Fruit fly (Drosophila melanogaster): ENCODE results near the gene MME1.

Gene MME1

DNA sequence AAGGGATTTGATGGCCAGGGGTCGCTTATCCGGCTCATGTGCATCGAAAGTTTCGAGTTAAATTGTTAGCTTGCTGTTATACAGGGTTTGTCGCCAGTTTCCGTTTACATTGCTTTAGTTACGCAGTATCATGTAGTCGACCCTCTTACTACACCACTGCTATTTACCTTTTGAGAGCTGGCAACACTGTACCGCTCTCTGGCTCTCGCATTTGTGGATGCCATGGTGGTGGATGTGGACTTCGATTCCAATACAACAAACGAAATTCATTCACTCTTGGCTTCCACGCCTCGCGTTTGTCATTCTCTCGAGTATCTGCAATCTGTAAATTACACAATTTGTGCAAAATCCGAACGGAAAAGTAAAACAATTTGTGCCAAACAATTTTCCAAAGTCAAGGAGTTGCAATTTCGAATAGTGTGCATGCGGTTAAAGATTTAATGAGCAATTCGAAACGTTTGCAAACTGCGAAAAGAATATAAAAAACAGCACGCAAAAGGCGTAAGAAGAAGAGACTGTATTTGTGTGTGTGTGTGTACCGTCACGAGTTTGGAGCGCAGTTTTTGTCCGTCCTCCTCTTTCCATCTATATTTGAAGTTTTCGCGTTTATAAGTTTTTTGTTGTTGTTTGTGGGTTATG lies 21.8 kb downstream of the MME1 start (continued):
- TF ChIP-seq mirr (GFP tag; optimal IDR thresholded peaks at IDR 0.05), result peak; percentile 57
- peak in 1 of 2 experiments; percentile 7 for TF ChIP-seq Hr78 (GFP tag; optimal IDR thresholded peaks at IDR 0.05)
- TF ChIP-seq CG3065 (GFP tag; optimal IDR thresholded peaks at IDR 0.05), result no peak
- TF ChIP-seq kay (GFP tag; optimal IDR thresholded peaks at IDR 0.05), result no peak
- TF ChIP-seq CG6683 (GFP tag; optimal IDR thresholded peaks at IDR 0.05), result no peak
- TF ChIP-seq CG11093 (GFP tag; IDR thresholded peaks at IDR 0.05), result no peak
- TF ChIP-seq Dfd (GFP tag; optimal IDR thresholded peaks at IDR 0.05), result no peak
- no peak for TF ChIP-seq tll (GFP tag; optimal IDR thresholded peaks at IDR 0.05)
- TF ChIP-seq odd (GFP tag; optimal IDR thresholded peaks at IDR 0.05), result peak; percentile 15
- TF ChIP-seq Camta (GFP tag; optimal IDR thresholded peaks at IDR 0.05), result no peak
- TF ChIP-seq CG17359 (tag; optimal IDR thresholded peaks at IDR 0.05), result peak; percentile 7
- peak; percentile 35 for TF ChIP-seq CG4424 (GFP tag; optimal IDR thresholded peaks at IDR 0.05)
- TF ChIP-seq insv (GFP tag; optimal IDR thresholded peaks at IDR 0.05), result peak in 1 of 2 experiments; percentile 14
- TF ChIP-seq CG4617 (GFP tag; optimal IDR thresholded peaks at IDR 0.05; ENCODE audit: borderline replicate concordance), result no peak
- peak; percentile 48 for TF ChIP-seq ERR (GFP tag; optimal IDR thresholded peaks at IDR 0.05)
- no peak for TF ChIP-seq CG10267 (tag; optimal IDR thresholded peaks at IDR 0.05)
- no peak for TF ChIP-seq CG17186 (GFP tag; optimal IDR thresholded peaks at IDR 0.05)
- TF ChIP-seq CG14710 (tag; optimal IDR thresholded peaks at IDR 0.05), result peak; percentile 9
- no peak for TF ChIP-seq CG16863 (GFP tag; optimal IDR thresholded peaks at IDR 0.05)
- no peak for TF ChIP-seq fd102C (GFP tag; optimal IDR thresholded peaks at IDR 0.05)
- TF ChIP-seq CG9727 (GFP tag; optimal IDR thresholded peaks at IDR 0.05), result peak; percentile 21
- 0 out of 3 replicates have a peak, but pooled peaks have one; percentile 23 for TF ChIP-seq CG17361 (GFP tag; IDR thresholded peaks at IDR 0.05)
- peak; percentile 23 for TF ChIP-seq CG7839 (tag; optimal IDR thresholded peaks at IDR 0.05)
- no peak for TF ChIP-seq CG13624 (GFP tag; optimal IDR thresholded peaks at IDR 0.05)
- no peak for TF ChIP-seq CG16779 (GFP tag; IDR thresholded peaks at IDR 0.05)
- no peak for TF ChIP-seq Hr39 (optimal IDR thresholded peaks at IDR 0.05)
- TF ChIP-seq CG6254 (GFP tag; optimal IDR thresholded peaks at IDR 0.05), result no peak
- no peak for TF ChIP-seq Lpt (GFP tag; optimal IDR thresholded peaks at IDR 0.05)
- no peak for TF ChIP-seq disco-r (GFP tag; optimal IDR thresholded peaks at IDR 0.05)
- no peak for TF ChIP-seq CG11696 (GFP tag; IDR thresholded peaks at IDR 0.05)
- TF ChIP-seq CoRest (tag; optimal IDR thresholded peaks at IDR 0.05), result no peak
- no peak for TF ChIP-seq pnt (GFP tag; optimal IDR thresholded peaks at IDR 0.05)
- peak; percentile 46 for TF ChIP-seq MTF-1 (GFP tag; optimal IDR thresholded peaks at IDR 0.05; ENCODE audit: borderline replicate concordance)
- TF ChIP-seq CG3995 (GFP tag; optimal IDR thresholded peaks at IDR 0.05), result peak; percentile 7
- TF ChIP-seq schlank (tag; optimal IDR thresholded peaks at IDR 0.05), result no peak
- TF ChIP-seq Nf-YB (GFP tag; optimal IDR thresholded peaks at IDR 0.05), result no peak
- TF ChIP-seq Eip74EF (GFP tag; optimal IDR thresholded peaks at IDR 0.05), result no peak
- TF ChIP-seq eve (GFP tag; optimal IDR thresholded peaks at IDR 0.05), result no peak
- TF ChIP-seq inv (GFP tag; IDR thresholded peaks at IDR 0.05; ENCODE audit: partially characterized antibody), result peak; percentile 90
- TF ChIP-seq CG2199 (GFP tag; IDR thresholded peaks at IDR 0.05), result peak; percentile 76; the same call in 1 of the 3 replicates
- TF ChIP-seq CG8388 (GFP tag; optimal IDR thresholded peaks at IDR 0.05), result no peak
- peak; percentile 30 for TF ChIP-seq Elba2 (GFP tag; optimal IDR thresholded peaks at IDR 0.05)
- no peak for TF ChIP-seq twi (tag; optimal IDR thresholded peaks at IDR 0.05)
- TF ChIP-seq CG11085 (GFP tag; IDR thresholded peaks at IDR 0.05), result no peak
- TF ChIP-seq CG14667 (GFP tag; IDR thresholded peaks at IDR 0.05), result no peak
- no peak for TF ChIP-seq zf30C (GFP tag; optimal IDR thresholded peaks at IDR 0.05)
- TF ChIP-seq Dref (GFP tag; IDR thresholded peaks at IDR 0.05), result no peak; the same call in 1 of the 2 replicates
- TF ChIP-seq nom (GFP tag; optimal IDR thresholded peaks at IDR 0.05), result peak; percentile 77
- TF ChIP-seq CG43689 (GFP tag; IDR thresholded peaks at IDR 0.05), result no peak
